Worm (Caenorhabditis elegans) whole organism, L3 larva: ENCODE results near the gene irg-6.

ENCODE experiments used
- R02D3.7 ChIP-seq: fragments of 150-350 bp; optimal IDR thresholded peaks from 2 replicates; lab custom pipeline; 2014; ENCODE audit warnings: missing biosample characterization, missing genetic modification characterization
- ZK546.5 ChIP-seq: sonication (generic microtip); optimal IDR thresholded peaks from 2 replicates; lab custom pipeline; 2017; ENCODE audit warnings: missing biosample characterization, missing genetic modification characterization
- ama-1 ChIP-seq: fragments of 150-350 bp; optimal IDR thresholded peaks from 2 replicates; lab custom pipeline; 2018
- elt-2 ChIP-seq: sonication (generic microtip); optimal IDR thresholded peaks from 2 replicates; lab custom pipeline; 2016; ENCODE audit warnings: missing genetic modification reagents, mild to moderate bottlenecking, missing genetic modification characterization, missing compliant biosample characterization
- lin-39 ChIP-seq: fragments of 150-350 bp; optimal IDR thresholded peaks from 2 replicates; lab custom pipeline; 2018; ENCODE audit warnings: missing biosample characterization, missing genetic modification reagents, missing genetic modification characterization
- nfya-1 ChIP-seq: sonication (generic microtip); optimal IDR thresholded peaks from 2 replicates; lab custom pipeline; 2017; ENCODE audit warnings: missing genetic modification characterization, mild to moderate bottlenecking, missing compliant biosample characterization, antibody characterized with exemption, moderate library complexity; ENCODE audit not compliant: insufficient read depth
- nhr-237 ChIP-seq: fragments of 150-350 bp; optimal IDR thresholded peaks from 2 replicates; lab custom pipeline; 2014; ENCODE audit warnings: missing biosample characterization, missing genetic modification characterization
- pha-4 ChIP-seq: fragments of 150-350 bp; optimal IDR thresholded peaks from 2 replicates; lab custom pipeline; 2014; ENCODE audit warnings: missing biosample characterization, missing genetic modification reagents, missing genetic modification characterization
- skn-1 ChIP-seq: fragments of 150-350 bp; optimal IDR thresholded peaks from 2 replicates; lab custom pipeline; 2014; ENCODE audit warnings: missing biosample characterization, missing genetic modification characterization
- tbx-2 ChIP-seq: sonication (generic microtip); optimal IDR thresholded peaks from 2 replicates; lab custom pipeline; 2016; ENCODE audit warnings: mild to moderate bottlenecking, missing genetic modification characterization, missing compliant biosample characterization
- ztf-11 ChIP-seq: fragments of 150-350 bp; optimal IDR thresholded peaks from 2 replicates; lab custom pipeline; 2014; ENCODE audit warnings: missing biosample characterization, missing genetic modification characterization

ce11 chrIV:12892194-12892593, 22.6 kb downstream of the irg-6 start, which contains the start of gene K08D8.1:
- TF ChIP-seq ztf-11 (tag; lab: Kevin White, UChicago) = no peak
- no peak for TF ChIP-seq tbx-2 (tag; lab: Kevin White, UChicago)
- TF ChIP-seq ama-1 (lab: Kevin White, UChicago) = no peak
- no peak for TF ChIP-seq skn-1
- TF ChIP-seq elt-2 (tag; lab: Kevin White, UChicago) = peak; percentile 30
- TF ChIP-seq pha-4 = no peak
- TF ChIP-seq R02D3.7 (tag; lab: Kevin White, UChicago) = no peak
- no peak for TF ChIP-seq nhr-237 (tag; lab: Kevin White, UChicago)
- no peak for TF ChIP-seq lin-39 (tag; lab: Kevin White, UChicago)
- no peak for TF ChIP-seq ZK546.5 (tag; lab: Kevin White, UChicago)
- no peak for TF ChIP-seq nfya-1
